Fruit fly (Drosophila melanogaster) whole organism, embryonic: ENCODE results near the gene CG3603.
A peak's percentile ranks its signal among the peaks of the same experiment; 100 is the strongest.

Experiments used
- CG10267 ChIP-seq: fragments of 200-800 bp; sonication (Bioruptor generic); optimal IDR thresholded peaks from 2 replicates; lab custom pipeline; 2018; ENCODE audit warnings: missing biosample characterization, mild to moderate bottlenecking, missing genetic modification characterization, moderate library complexity
- CG11456 ChIP-seq: fragments of 200-800 bp; sonication (Bioruptor generic); IDR thresholded peaks from 3 replicates; pipeline ENCODE4 v1.3.6; 2022; ENCODE audit warnings: missing biosample characterization, missing genetic modification characterization
- CG12391 ChIP-seq: fragments of 200-800 bp; sonication (Bioruptor generic); optimal IDR thresholded peaks from 3 replicates; lab custom pipeline; 2018; ENCODE audit warnings: missing biosample characterization, mild to moderate bottlenecking, missing genetic modification characterization, moderate library complexity
- CG16813 ChIP-seq: fragments of 200-800 bp; sonication (Bioruptor generic); IDR thresholded peaks from 3 replicates; pipeline ENCODE4 v1.3.6; 2022; ENCODE audit warnings: missing biosample characterization, missing genetic modification characterization; ENCODE audit not compliant: partially characterized antibody
- CG17385 ChIP-seq: fragments of 200-800 bp; sonication (Bioruptor generic); optimal IDR thresholded peaks from 3 replicates; lab custom pipeline; 2018; ENCODE audit warnings: missing biosample characterization, mild to moderate bottlenecking, missing genetic modification characterization
- CG18599 ChIP-seq: fragments of 200-800 bp; sonication (Bioruptor generic); optimal IDR thresholded peaks from 3 replicates; lab custom pipeline; 2017; ENCODE audit warnings: missing biosample characterization, missing genetic modification characterization, mild to moderate bottlenecking, moderate library complexity, missing genetic modification reagents
- CG18764 ChIP-seq: fragments of 200-800 bp; sonication (Bioruptor generic); optimal IDR thresholded peaks from 3 replicates; lab custom pipeline; 2016; ENCODE audit warnings: missing biosample characterization, missing genetic modification characterization
- CG2199 ChIP-seq: fragments of 200-800 bp; sonication (Bioruptor generic); IDR thresholded peaks from 3 replicates; pipeline ENCODE4 v1.3.6; 2022; ENCODE audit warnings: missing biosample characterization, missing genetic modification characterization
- CG2712 ChIP-seq: fragments of 200-800 bp; optimal IDR thresholded peaks from 3 replicates; lab custom pipeline; 2019; ENCODE audit warnings: missing biosample characterization, mild to moderate bottlenecking, missing genetic modification characterization, moderate library complexity
- CG30403 ChIP-seq: fragments of 200-800 bp; sonication (Bioruptor generic); optimal IDR thresholded peaks from 3 replicates; lab custom pipeline; 2016; ENCODE audit warnings: missing biosample characterization, missing genetic modification characterization
- CG3281 ChIP-seq: fragments of 200-800 bp; sonication (Bioruptor generic); optimal IDR thresholded peaks from 3 replicates; lab custom pipeline; 2017; ENCODE audit warnings: missing biosample characterization, mild to moderate bottlenecking, missing genetic modification characterization
- CG4282 ChIP-seq: fragments of 200-800 bp; sonication (Bioruptor generic); optimal IDR thresholded peaks from 2 replicates; lab custom pipeline; 2016; ENCODE audit warnings: missing biosample characterization, missing genetic modification characterization
- CG7745 ChIP-seq: fragments of 200-800 bp; sonication (Bioruptor generic); optimal IDR thresholded peaks from 2 replicates; lab custom pipeline; 2018; ENCODE audit warnings: missing biosample characterization, mild to moderate bottlenecking, missing genetic modification characterization, moderate library complexity
- D19B ChIP-seq: fragments of 200-800 bp; sonication (Bioruptor generic); optimal IDR thresholded peaks from 2 replicates; lab custom pipeline; 2017; ENCODE audit warnings: missing biosample characterization, mild to moderate bottlenecking, missing genetic modification characterization
- Dfd ChIP-seq, 2 experiments: fragments of >200 bp; optimal IDR thresholded peaks; 2 replicates each; lab custom pipeline; 2017; ENCODE audit warnings: missing biosample characterization in 2 of 2, missing genetic modification characterization in 2 of 2
- ERR ChIP-seq: fragments of 200-800 bp; sonication (Bioruptor generic); optimal IDR thresholded peaks from 2 replicates; lab custom pipeline; 2016; ENCODE audit warnings: missing biosample characterization, missing genetic modification characterization
- Elba2 ChIP-seq: fragments of 200-800 bp; sonication (Bioruptor generic); optimal IDR thresholded peaks from 3 replicates; lab custom pipeline; 2016; ENCODE audit warnings: missing biosample characterization, missing genetic modification characterization
- Fer3 ChIP-seq: fragments of 200-800 bp; sonication (Bioruptor generic); optimal IDR thresholded peaks from 2 replicates; lab custom pipeline; 2018; ENCODE audit warnings: missing biosample characterization, mild to moderate bottlenecking, missing genetic modification characterization, moderate library complexity
- Gsc ChIP-seq: fragments of 200-800 bp; sonication (Bioruptor generic); IDR thresholded peaks from 2 replicates; pipeline ENCODE4 v1.3.6; 2022; ENCODE audit warnings: missing biosample characterization, missing genetic modification characterization
- HHEX ChIP-seq: fragments of 200-800 bp; sonication (Bioruptor generic); optimal IDR thresholded peaks from 3 replicates; lab custom pipeline; 2017; ENCODE audit warnings: missing biosample characterization, mild to moderate bottlenecking, missing genetic modification characterization, missing genetic modification reagents
- MESR4 ChIP-seq: fragments of 200-800 bp; sonication (Bioruptor generic); optimal IDR thresholded peaks from 2 replicates; lab custom pipeline; 2018; ENCODE audit warnings: missing biosample characterization, mild to moderate bottlenecking, missing genetic modification characterization, moderate library complexity
- Nf-YA ChIP-seq: fragments of 200-800 bp; sonication (Bioruptor generic); IDR thresholded peaks from 2 replicates; pipeline ENCODE4 v1.3.6; 2022; ENCODE audit warnings: missing biosample characterization, missing genetic modification characterization
- Sox102F ChIP-seq: fragments of 200-800 bp; sonication (Bioruptor generic); optimal IDR thresholded peaks from 2 replicates; lab custom pipeline; 2018; ENCODE audit warnings: missing biosample characterization, mild to moderate bottlenecking, missing genetic modification characterization, moderate library complexity
- br ChIP-seq: fragments of >200 bp; optimal IDR thresholded peaks from 2 replicates; lab custom pipeline; 2017
- cwo ChIP-seq: fragments of 200-800 bp; sonication (Bioruptor generic); optimal IDR thresholded peaks from 3 replicates; lab custom pipeline; 2017; ENCODE audit warnings: missing biosample characterization, missing genetic modification characterization, mild to moderate bottlenecking, moderate library complexity, missing genetic modification reagents
- dysf ChIP-seq: fragments of 200-800 bp; sonication (Bioruptor generic); IDR thresholded peaks from 3 replicates; pipeline ENCODE4 v1.3.6; 2022; ENCODE audit warnings: missing biosample characterization, missing genetic modification characterization
- fd96Cb ChIP-seq: fragments of 200-800 bp; sonication (Bioruptor generic); optimal IDR thresholded peaks from 2 replicates; lab custom pipeline; 2018; ENCODE audit warnings: missing biosample characterization, mild to moderate bottlenecking, missing genetic modification characterization, moderate library complexity
- gcm2 ChIP-seq: fragments of 200-800 bp; sonication (Bioruptor generic); optimal IDR thresholded peaks from 2 replicates; lab custom pipeline; 2016; ENCODE audit warnings: missing biosample characterization, missing genetic modification characterization
- gsb-n ChIP-seq: fragments of 200-800 bp; sonication (Bioruptor generic); optimal IDR thresholded peaks from 3 replicates; lab custom pipeline; 2018; ENCODE audit warnings: missing biosample characterization, mild to moderate bottlenecking, missing genetic modification characterization
- hb ChIP-seq: fragments of 200-800 bp; sonication (Bioruptor generic); IDR thresholded peaks from 3 replicates; pipeline ENCODE4 v1.3.6; 2022; ENCODE audit warnings: missing biosample characterization, missing genetic modification characterization; ENCODE audit not compliant: partially characterized antibody
- insv ChIP-seq, 2 experiments: fragments of 200-800 bp; sonication (Bioruptor generic); optimal IDR thresholded peaks; 3 replicates each; lab custom pipeline; 2016 to 2018; ENCODE audit warnings: missing biosample characterization in 2 of 2, missing genetic modification characterization in 2 of 2
- jumu ChIP-seq: fragments of 200-800 bp; sonication (Bioruptor generic); optimal IDR thresholded peaks from 3 replicates; lab custom pipeline; 2016; ENCODE audit warnings: missing biosample characterization, missing genetic modification characterization
- odd ChIP-seq: fragments of 200-800 bp; sonication (Bioruptor generic); optimal IDR thresholded peaks from 2 replicates; lab custom pipeline; 2017; ENCODE audit warnings: missing biosample characterization, mild to moderate bottlenecking, missing genetic modification characterization
- org-1 ChIP-seq: fragments of 200-800 bp; sonication (Bioruptor generic); optimal IDR thresholded peaks from 2 replicates; lab custom pipeline; 2017; ENCODE audit warnings: missing biosample characterization, missing genetic modification characterization
- psq ChIP-seq: fragments of 200-800 bp; sonication (Bioruptor generic); optimal IDR thresholded peaks from 2 replicates; lab custom pipeline; 2017; ENCODE audit warnings: missing biosample characterization, missing genetic modification characterization
- pum ChIP-seq: fragments of 200-800 bp; sonication (Bioruptor generic); optimal IDR thresholded peaks from 2 replicates; lab custom pipeline; 2016; ENCODE audit warnings: missing biosample characterization, missing genetic modification characterization
- repo ChIP-seq: fragments of 200-800 bp; sonication (Bioruptor generic); optimal IDR thresholded peaks from 2 replicates; lab custom pipeline; 2016; ENCODE audit warnings: missing biosample characterization, missing genetic modification characterization
- row ChIP-seq: fragments of 200-800 bp; sonication (Bioruptor generic); IDR thresholded peaks from 3 replicates; pipeline ENCODE4 v1.3.6; 2022; ENCODE audit warnings: missing biosample characterization, missing genetic modification characterization
- sens ChIP-seq: fragments of 200-800 bp; sonication (Bioruptor generic); peaks from one replicate; lab custom pipeline; 2016; ENCODE audit warnings: missing biosample characterization, missing genetic modification characterization
- sisA ChIP-seq: fragments of 200-800 bp; sonication (Bioruptor generic); IDR thresholded peaks from 2 replicates; pipeline ENCODE4 v1.3.6; 2022; ENCODE audit warnings: missing biosample characterization, missing genetic modification characterization
- so ChIP-seq: fragments of 200-800 bp; sonication (Bioruptor generic); IDR thresholded peaks from 3 replicates; pipeline ENCODE4 v1.3.6; 2022; ENCODE audit warnings: missing biosample characterization, missing genetic modification characterization
- tgo ChIP-seq: fragments of 200-800 bp; sonication (Bioruptor generic); IDR thresholded peaks from 3 replicates; pipeline ENCODE4 v1.3.6; 2022; ENCODE audit warnings: missing biosample characterization, missing genetic modification characterization
- vvl ChIP-seq: fragments of 200-800 bp; sonication (Bioruptor generic); IDR thresholded peaks from 2 replicates; pipeline ENCODE4 v1.3.6; 2022; ENCODE audit warnings: missing biosample characterization, missing genetic modification characterization

Gene CG3603

DNA sequence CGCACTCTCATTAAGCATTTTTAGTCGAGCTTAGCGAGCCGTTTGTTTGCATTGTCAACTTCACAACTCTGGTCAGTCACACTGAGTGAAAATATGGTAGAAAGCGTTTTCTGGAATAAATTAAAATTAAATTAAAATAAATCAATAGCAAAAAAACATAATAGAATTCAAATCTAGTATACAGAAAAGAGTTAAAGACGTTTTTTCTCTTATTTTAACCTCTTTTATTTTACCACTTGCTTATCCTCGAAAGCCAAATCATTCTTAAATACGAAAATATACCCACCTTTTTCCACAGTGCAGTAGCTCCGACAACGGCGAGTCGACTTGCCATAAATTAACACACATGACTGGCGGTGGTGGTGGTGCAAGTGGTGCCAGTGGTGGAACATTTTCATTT is 3.8 kb downstream of the CG3603 start (continued):
- TF ChIP-seq gsb-n (peak; percentile 22), CG18764 (GFP tag; lab: Kevin White, UChicago) (no peak), jumu (GFP tag; lab: Kevin White, UChicago) (no peak), ERR (GFP tag; lab: Kevin White, UChicago) (no peak), Nf-YA (GFP tag; lab: Robert Waterston, UW) (no peak), CG18599 (GFP tag; lab: Kevin White, UChicago) (peak; percentile 58), MESR4 (no peak), Fer3 (tag; lab: Kevin White, UChicago) (peak; percentile 26), CG2199 (GFP tag; lab: Robert Waterston, UW) (no peak), CG11456 (GFP tag; lab: Robert Waterston, UW) (no peak), dysf (GFP tag; lab: Robert Waterston, UW) (peak; percentile 54; the same call in 2 of the 3 replicates), D19B (GFP tag; lab: Kevin White, UChicago) (no peak), org-1 (peak; percentile 15), br (lab: Kevin White, UChicago) (no peak), Dfd (GFP tag; optimal IDR thresholded peaks at IDR 0.05; lab: Kevin White, UChicago) (no peak), insv (GFP tag; optimal IDR thresholded peaks at IDR 0.05; lab: Kevin White, UChicago) (no peak), vvl (GFP tag; lab: Robert Waterston, UW) (0 out of 2 replicates have a peak, but pooled peaks have one; percentile 18), CG3281 (GFP tag; lab: Kevin White, UChicago) (peak; percentile 9), psq (no peak), sens (peak; percentile 49), odd (GFP tag; lab: Kevin White, UChicago) (no peak), CG16813 (GFP tag; lab: Robert Waterston, UW) (no peak), repo (GFP tag; lab: Kevin White, UChicago) (no peak), Gsc (GFP tag; lab: Robert Waterston, UW) (no peak), CG2712 (tag; lab: Kevin White, UChicago) (peak; percentile 55), CG7745 (no peak), CG4282 (no peak), CG10267 (peak; percentile 26), tgo (GFP tag; lab: Robert Waterston, UW) (no peak), fd96Cb (tag; lab: Kevin White, UChicago) (peak; percentile 46), Elba2 (GFP tag; lab: Kevin White, UChicago) (no peak), pum (no peak), so (GFP tag; lab: Robert Waterston, UW) (peak; percentile 43; the same call in 1 of the 3 replicates), HHEX (peak; percentile 11), sisA (GFP tag; lab: Robert Waterston, UW) (0 out of 2 replicates have a peak, but pooled peaks have one; percentile 4), CG30403 (GFP tag; lab: Kevin White, UChicago) (peak; percentile 10), CG17385 (GFP tag; lab: Kevin White, UChicago) (peak; percentile 20), gcm2 (GFP tag; lab: Kevin White, UChicago) (no peak), CG12391 (tag; lab: Kevin White, UChicago) (peak; percentile 37), hb (GFP tag; lab: Robert Waterston, UW) (no peak), cwo (GFP tag; lab: Kevin White, UChicago) (peak; percentile 1), row (peak; percentile 69), Sox102F (GFP tag; lab: Kevin White, UChicago) (peak; percentile 58)
